Fruit fly (Drosophila melanogaster) whole organism, embryonic: ENCODE data around the gene Pcif1.

Experiments used
- CG10366 ChIP-seq: fragments of 200-800 bp; sonication (Bioruptor generic); IDR thresholded peaks from 2 replicates; pipeline ENCODE4 v1.3.6; 2022; ENCODE audit warnings: missing biosample characterization, missing genetic modification characterization
- CG11696 ChIP-seq: fragments of 200-800 bp; sonication (Bioruptor generic); IDR thresholded peaks from 2 replicates; pipeline ENCODE4 v1.3.6; 2022; ENCODE audit warnings: missing biosample characterization, missing genetic modification characterization
- CG12104 ChIP-seq: fragments of 200-800 bp; sonication (Bioruptor generic); optimal IDR thresholded peaks from 3 replicates; lab custom pipeline; 2016; ENCODE audit warnings: missing biosample characterization, missing genetic modification characterization
- CG15479 ChIP-seq: fragments of 200-800 bp; sonication (Bioruptor generic); optimal IDR thresholded peaks from 3 replicates; lab custom pipeline; 2019; ENCODE audit warnings: missing biosample characterization, mild to moderate bottlenecking, missing genetic modification characterization, moderate library complexity
- CG16813 ChIP-seq: fragments of 200-800 bp; sonication (Bioruptor generic); IDR thresholded peaks from 3 replicates; pipeline ENCODE4 v1.3.6; 2022; ENCODE audit warnings: missing biosample characterization, missing genetic modification characterization; ENCODE audit not compliant: partially characterized antibody
- CG31224 ChIP-seq: fragments of 200-800 bp; sonication (Bioruptor generic); IDR thresholded peaks from 2 replicates; pipeline ENCODE4 v1.3.6; 2022; ENCODE audit warnings: missing biosample characterization, missing genetic modification characterization
- CG31388 ChIP-seq: fragments of 200-800 bp; sonication (Bioruptor generic); optimal IDR thresholded peaks from 2 replicates; lab custom pipeline; 2016; ENCODE audit warnings: missing biosample characterization, missing genetic modification characterization
- CG32772 ChIP-seq: fragments of 200-800 bp; sonication (Bioruptor generic); IDR thresholded peaks from 2 replicates; pipeline ENCODE4 v1.3.6; 2022; ENCODE audit warnings: missing biosample characterization, missing genetic modification characterization
- CG33557 ChIP-seq: fragments of 200-800 bp; sonication (Bioruptor generic); optimal IDR thresholded peaks from 2 replicates; lab custom pipeline; 2019; ENCODE audit warnings: missing biosample characterization, mild to moderate bottlenecking, missing genetic modification characterization, moderate library complexity
- CG8290 ChIP-seq, 3 experiments: fragments of 200-800 bp; sonication (Bioruptor generic); optimal IDR thresholded peaks; 2 replicates each; lab custom pipeline; 2016 to 2019; ENCODE audit warnings: missing biosample characterization in 3 of 3, missing genetic modification characterization in 3 of 3, mild to moderate bottlenecking in 2 of 3, moderate library complexity in 1 of 3
- CG9797 ChIP-seq: fragments of 200-800 bp; sonication (Bioruptor generic); optimal IDR thresholded peaks from 3 replicates; lab custom pipeline; 2018; ENCODE audit warnings: missing biosample characterization, mild to moderate bottlenecking, missing genetic modification characterization
- D19A ChIP-seq: fragments of 200-800 bp; optimal IDR thresholded peaks from 3 replicates; lab custom pipeline; 2019; ENCODE audit warnings: missing biosample characterization, mild to moderate bottlenecking, missing genetic modification characterization, moderate library complexity
- D19B ChIP-seq: fragments of 200-800 bp; sonication (Bioruptor generic); optimal IDR thresholded peaks from 2 replicates; lab custom pipeline; 2017; ENCODE audit warnings: missing biosample characterization, mild to moderate bottlenecking, missing genetic modification characterization
- Dll ChIP-seq: fragments of 200-800 bp; sonication (Bioruptor generic); IDR thresholded peaks from 4 replicates; pipeline ENCODE4 v1.3.6; 2022; ENCODE audit warnings: missing biosample characterization, missing genetic modification characterization; ENCODE audit not compliant: partially characterized antibody
- Elba2 ChIP-seq: fragments of 200-800 bp; sonication (Bioruptor generic); optimal IDR thresholded peaks from 3 replicates; lab custom pipeline; 2016; ENCODE audit warnings: missing biosample characterization, missing genetic modification characterization
- Ets65A ChIP-seq: fragments of 200-800 bp; sonication (Bioruptor generic); peaks from one replicate; lab custom pipeline; 2016; ENCODE audit warnings: missing biosample characterization, missing genetic modification characterization
- Ets97D ChIP-seq: fragments of 200-800 bp; sonication (Bioruptor generic); optimal IDR thresholded peaks from 3 replicates; lab custom pipeline; 2016; ENCODE audit warnings: missing biosample characterization, missing genetic modification characterization
- Fer1 ChIP-seq: fragments of 200-800 bp; sonication (Bioruptor generic); optimal IDR thresholded peaks from 2 replicates; lab custom pipeline; 2017; ENCODE audit warnings: missing biosample characterization, mild to moderate bottlenecking, missing genetic modification characterization
- HLH4C ChIP-seq: fragments of 200-800 bp; sonication (Bioruptor generic); IDR thresholded peaks from 3 replicates; pipeline ENCODE4 v1.3.6; 2022; ENCODE audit warnings: missing biosample characterization, missing genetic modification characterization; ENCODE audit not compliant: partially characterized antibody
- HLHmδ ChIP-seq: fragments of 200-800 bp; sonication (Bioruptor generic); optimal IDR thresholded peaks from 2 replicates; lab custom pipeline; 2018; ENCODE audit warnings: missing biosample characterization, mild to moderate bottlenecking, missing genetic modification characterization, moderate library complexity
- Hr51 ChIP-seq, 2 experiments: fragments of 200-800 bp; sonication (Bioruptor generic); optimal IDR thresholded peaks; 2 replicates in 1 of 2; 3 replicates in 1 of 2; lab custom pipeline; 2016 to 2018; ENCODE audit warnings: missing biosample characterization in 2 of 2, missing genetic modification characterization in 2 of 2, mild to moderate bottlenecking in 1 of 2, moderate library complexity in 1 of 2
- Jarid2 ChIP-seq: fragments of 200-800 bp; sonication (Bioruptor generic); optimal IDR thresholded peaks from 3 replicates; lab custom pipeline; 2017; ENCODE audit warnings: mild to moderate bottlenecking, missing biosample characterization, missing genetic modification reagents, missing genetic modification characterization
- MESR4 ChIP-seq: fragments of 200-800 bp; sonication (Bioruptor generic); optimal IDR thresholded peaks from 2 replicates; lab custom pipeline; 2018; ENCODE audit warnings: missing biosample characterization, mild to moderate bottlenecking, missing genetic modification characterization, moderate library complexity
- Med ChIP-seq: fragments of 200-800 bp; sonication (Bioruptor generic); peaks from one replicate; lab custom pipeline; 2016; ENCODE audit warnings: missing biosample characterization, missing genetic modification characterization, mild to moderate bottlenecking, inconsistent platforms, moderate library complexity
- Oli ChIP-seq: fragments of 200-800 bp; sonication (Bioruptor generic); optimal IDR thresholded peaks from 2 replicates; lab custom pipeline; 2018; ENCODE audit warnings: missing biosample characterization, mild to moderate bottlenecking, missing genetic modification characterization, moderate library complexity
- Pdp1 ChIP-seq, 2 experiments: fragments of 200-800 bp; sonication (Bioruptor generic); optimal IDR thresholded peaks; 3 replicates each; lab custom pipeline; 2016; ENCODE audit warnings: missing biosample characterization in 2 of 2, missing genetic modification characterization in 2 of 2, mild to moderate bottlenecking in 1 of 2, moderate library complexity in 1 of 2
- Sin3A ChIP-seq: fragments of >200 bp; optimal IDR thresholded peaks from 2 replicates; lab custom pipeline; 2018
- Six4 ChIP-seq: fragments of 200-800 bp; sonication (Bioruptor generic); optimal IDR thresholded peaks from 2 replicates; lab custom pipeline; 2016; ENCODE audit warnings: missing biosample characterization, missing genetic modification characterization
- Sox100B ChIP-seq: fragments of 200-800 bp; sonication (Bioruptor generic); optimal IDR thresholded peaks from 3 replicates; lab custom pipeline; 2018; ENCODE audit warnings: missing biosample characterization, mild to moderate bottlenecking, missing genetic modification characterization
- Sry-δ ChIP-seq: fragments of 200-800 bp; sonication (Bioruptor generic); optimal IDR thresholded peaks from 2 replicates; lab custom pipeline; 2016; ENCODE audit warnings: missing biosample characterization, missing genetic modification characterization
- ato ChIP-seq: fragments of 200-800 bp; sonication (Bioruptor generic); IDR thresholded peaks from 2 replicates; pipeline ENCODE4 v1.3.6; 2022; ENCODE audit warnings: missing biosample characterization, missing genetic modification characterization; ENCODE audit not compliant: partially characterized antibody
- bbx ChIP-seq: fragments of 200-800 bp; sonication (Bioruptor generic); IDR thresholded peaks from 2 replicates; pipeline ENCODE4 v1.3.6; 2022; ENCODE audit warnings: missing biosample characterization, missing genetic modification characterization; ENCODE audit not compliant: partially characterized antibody
- chinmo ChIP-seq: fragments of 200-800 bp; sonication (Bioruptor generic); IDR thresholded peaks from 4 replicates; pipeline ENCODE4 v1.3.6; 2022; ENCODE audit warnings: missing biosample characterization, missing genetic modification characterization; ENCODE audit not compliant: partially characterized antibody
- ci ChIP-seq: fragments of 200-800 bp; sonication (Bioruptor generic); IDR thresholded peaks from 3 replicates; pipeline ENCODE4 v1.3.6; 2022; ENCODE audit warnings: missing biosample characterization, missing genetic modification characterization
- crol ChIP-seq: fragments of 200-800 bp; sonication (Bioruptor generic); IDR thresholded peaks from 2 replicates; pipeline ENCODE4 v1.3.6; 2022; ENCODE audit warnings: missing biosample characterization, missing genetic modification characterization
- dati ChIP-seq: fragments of 200-800 bp; sonication (Bioruptor generic); IDR thresholded peaks from 2 replicates; pipeline ENCODE4 v1.3.6; 2022; ENCODE audit warnings: missing biosample characterization, missing genetic modification characterization
- ewg ChIP-seq: fragments of 200-800 bp; sonication (Bioruptor generic); optimal IDR thresholded peaks from 3 replicates; lab custom pipeline; 2017; ENCODE audit warnings: mild to moderate bottlenecking, missing biosample characterization, missing genetic modification reagents, missing genetic modification characterization
- gcm ChIP-seq: fragments of 200-800 bp; sonication (Bioruptor generic); optimal IDR thresholded peaks from 2 replicates; lab custom pipeline; 2019; ENCODE audit warnings: missing biosample characterization, mild to moderate bottlenecking, missing genetic modification characterization, moderate library complexity
- lola ChIP-seq, 3 experiments: fragments of >200 bp in 2 of 3; fragments of 200-800 bp in 1 of 3; sonication (Bioruptor generic) in 1 of 3; optimal IDR thresholded peaks; 2 replicates each; lab custom pipeline; 2017 to 2019; ENCODE audit warnings: missing biosample characterization in 3 of 3, missing genetic modification characterization in 3 of 3, mild to moderate bottlenecking in 1 of 3, moderate library complexity in 1 of 3
- nerfin-2 ChIP-seq: fragments of 200-800 bp; sonication (Bioruptor generic); IDR thresholded peaks from 2 replicates; pipeline ENCODE4 v1.3.6; 2022; ENCODE audit warnings: missing biosample characterization, missing genetic modification characterization; ENCODE audit not compliant: partially characterized antibody
- pfk ChIP-seq: fragments of 200-800 bp; sonication (Bioruptor generic); optimal IDR thresholded peaks from 2 replicates; lab custom pipeline; 2018; ENCODE audit warnings: missing biosample characterization, mild to moderate bottlenecking, missing genetic modification characterization, moderate library complexity
- rib ChIP-seq: fragments of 200-800 bp; sonication (Bioruptor generic); IDR thresholded peaks from 2 replicates; pipeline ENCODE4 v1.3.6; 2022; ENCODE audit warnings: missing biosample characterization, missing genetic modification characterization
- row ChIP-seq: fragments of 200-800 bp; sonication (Bioruptor generic); IDR thresholded peaks from 3 replicates; pipeline ENCODE4 v1.3.6; 2022; ENCODE audit warnings: missing biosample characterization, missing genetic modification characterization
- slp2 ChIP-seq: fragments of 200-800 bp; sonication (Bioruptor generic); optimal IDR thresholded peaks from 2 replicates; lab custom pipeline; 2016; ENCODE audit warnings: missing biosample characterization, missing genetic modification characterization
- twi ChIP-seq: fragments of 200-800 bp; optimal IDR thresholded peaks from 2 replicates; lab custom pipeline; 2019; ENCODE audit warnings: missing biosample characterization, mild to moderate bottlenecking, missing genetic modification characterization, moderate library complexity
- unpg ChIP-seq: fragments of 200-800 bp; sonication (Bioruptor generic); optimal IDR thresholded peaks from 3 replicates; lab custom pipeline; 2018; ENCODE audit warnings: missing biosample characterization, mild to moderate bottlenecking, missing genetic modification characterization, moderate library complexity

Gene Pcif1

dm6 chr3L:20792693-20793092 lies 6.7 kb upstream of the Pcif1 start, which contains the start of gene Six4 (continued):
- peak; percentile 74 for TF ChIP-seq Jarid2

dm6 chr3L:20789299-20789698 lies 3.3 kb upstream of the Pcif1 start:
- TF ChIP-seq Med (GFP tag; lab: Kevin White, UChicago) (peak; percentile 35), CG11696 (0 out of 2 replicates have a peak, but pooled peaks have one; percentile 23), slp2 (GFP tag; lab: Kevin White, UChicago) (no peak), HLHmδ (GFP tag; lab: Kevin White, UChicago) (peak; percentile 52), dati (GFP tag; lab: Robert Waterston, UW) (no peak), rib (no peak), Sox100B (GFP tag; lab: Kevin White, UChicago) (no peak), ewg (peak; percentile 46), D19A (tag; lab: Kevin White, UChicago) (no peak), CG15479 (GFP tag; lab: Kevin White, UChicago) (no peak), pfk (GFP tag; lab: Kevin White, UChicago) (peak; percentile 3), CG33557 (GFP tag; lab: Kevin White, UChicago) (no peak), twi (tag; lab: Kevin White, UChicago) (peak; percentile 99), ci (GFP tag; lab: Robert Waterston, UW) (0 out of 3 replicates have a peak, but pooled peaks have one; percentile 24), HLH4C (GFP tag; lab: Robert Waterston, UW) (0 out of 3 replicates have a peak, but pooled peaks have one; percentile 30), gcm (GFP tag; lab: Kevin White, UChicago) (peak; percentile 75), Dll (0 out of 4 replicates have a peak, but pooled peaks have one; percentile 25), Elba2 (GFP tag; lab: Kevin White, UChicago) (no peak), crol (GFP tag; lab: Robert Waterston, UW) (peak; percentile 91), Six4 (GFP tag; lab: Kevin White, UChicago) (peak; percentile 23), CG31224 (no peak), CG32772 (GFP tag; lab: Robert Waterston, UW) (no peak), Ets65A (GFP tag; lab: Kevin White, UChicago) (peak; percentile 30)

dm6 chr3L:20787835-20788380 lies 1.9 kb upstream of the Pcif1 start, which contains the start of gene CG11396:
Gene CG11396, minus strand, starts transcription at chr3L:20788137.
- TF ChIP-seq chinmo (GFP tag; lab: Robert Waterston, UW), result peak; percentile 97
- TF ChIP-seq CG16813 (GFP tag; lab: Robert Waterston, UW), result peak; percentile 90
- TF ChIP-seq MESR4 (GFP tag; lab: Kevin White, UChicago), result peak; percentile 95
- peak; percentile 45; the same call in 2 of the 3 replicates for TF ChIP-seq row
- TF ChIP-seq Fer1 (GFP tag; lab: Kevin White, UChicago), result peak; percentile 13
- no peak for TF ChIP-seq unpg (GFP tag; lab: Kevin White, UChicago)
- no peak for TF ChIP-seq D19B (GFP tag; lab: Kevin White, UChicago)
- TF ChIP-seq Oli (tag; lab: Kevin White, UChicago), result no peak
- peak in 1 of 2 experiments; percentile 68 for TF ChIP-seq Pdp1 (GFP tag; optimal IDR thresholded peaks at IDR 0.05; lab: Kevin White, UChicago)
- TF ChIP-seq CG9797, result peak; percentile 5
- TF ChIP-seq Dll, result peak; percentile 94
- no peak for TF ChIP-seq lola (GFP tag; optimal IDR thresholded peaks at IDR 0.05; lab: Kevin White, UChicago)
- peak; percentile 97 for TF ChIP-seq bbx (GFP tag; lab: Robert Waterston, UW)
- TF ChIP-seq Sin3A (lab: Kevin White, UChicago), result peak; percentile 43
- TF ChIP-seq CG31388 (GFP tag; lab: Kevin White, UChicago), result no peak
- peak; percentile 94 for TF ChIP-seq Sry-δ
- TF ChIP-seq Ets97D (GFP tag; lab: Kevin White, UChicago), result peak; percentile 20
- no peak for TF ChIP-seq Hr51 (GFP tag; optimal IDR thresholded peaks at IDR 0.05; lab: Kevin White, UChicago)
- TF ChIP-seq CG8290 (GFP tag; optimal IDR thresholded peaks at IDR 0.05; lab: Kevin White, UChicago), result peak; percentile 24
- no peak for TF ChIP-seq CG8290 (tag; optimal IDR thresholded peaks at IDR 0.05; lab: Kevin White, UChicago)
- TF ChIP-seq ato, result peak; percentile 95
- TF ChIP-seq nerfin-2 (GFP tag; lab: Robert Waterston, UW), result peak; percentile 79
- TF ChIP-seq CG12104 (GFP tag; lab: Kevin White, UChicago), result no peak
- TF ChIP-seq CG10366 (GFP tag; lab: Robert Waterston, UW), result no peak
